Worm (Caenorhabditis elegans): ENCODE results near the gene tag-273.

Gene tag-273

ce11 chrIV:14523568-14523967, 18.6 kb upstream of the tag-273 start, which contains the start of gene srh-63:
srh-63 (plus strand) TSS chrIV:14523868.
- TF ChIP-seq ref-1 (GFP tag; conservative IDR thresholded peaks at IDR 0.05) = no peak
- TF ChIP-seq T22C8.4 (GFP tag; IDR thresholded peaks at IDR 0.05) = no peak
- TF ChIP-seq flt-1 (GFP tag; IDR thresholded peaks at IDR 0.05) = no peak
- no peak for TF ChIP-seq ztf-23 (GFP tag; IDR thresholded peaks at IDR 0.05)
- TF ChIP-seq cog-1 (tag; optimal IDR thresholded peaks at IDR 0.05) = no peak

ce11 chrIV:14519423-14519822, 14.5 kb upstream of the tag-273 start, which contains the start of the genes Y57G11A.2 and T27E7.1:
Y57G11A.2 (minus strand) TSS chrIV:14519523.
T27E7.1 (plus strand) TSS chrIV:14519759.
- TF ChIP-seq flt-1 (GFP tag; IDR thresholded peaks at IDR 0.05) = no peak
- TF ChIP-seq ref-1 (GFP tag; conservative IDR thresholded peaks at IDR 0.05) = no peak
- TF ChIP-seq tab-1 (GFP tag; IDR thresholded peaks at IDR 0.05) = no peak
- no peak for TF ChIP-seq cog-1 (tag; optimal IDR thresholded peaks at IDR 0.05)
- TF ChIP-seq ztf-23 (GFP tag; IDR thresholded peaks at IDR 0.05) = no peak
- TF ChIP-seq klf-2 (GFP tag; conservative IDR thresholded peaks at IDR 0.05) = no peak
- TF ChIP-seq med-1 (GFP tag; optimal IDR thresholded peaks at IDR 0.05; ENCODE audit: insufficient read depth) = no peak
- no peak for TF ChIP-seq T22C8.4 (GFP tag; IDR thresholded peaks at IDR 0.05)
- no peak for TF ChIP-seq ztf-29 (GFP tag; IDR thresholded peaks at IDR 0.05)

ce11 chrIV:14515162-14515561, 10.2 kb upstream of the tag-273 start:
- no peak for TF ChIP-seq ref-1 (GFP tag; conservative IDR thresholded peaks at IDR 0.05)
- TF ChIP-seq klf-2 (GFP tag; conservative IDR thresholded peaks at IDR 0.05) = no peak
- no peak for TF ChIP-seq med-1 (GFP tag; optimal IDR thresholded peaks at IDR 0.05; ENCODE audit: insufficient read depth)
- TF ChIP-seq flt-1 (GFP tag; IDR thresholded peaks at IDR 0.05) = no peak
- TF ChIP-seq T22C8.4 (GFP tag; IDR thresholded peaks at IDR 0.05) = no peak
- no peak for TF ChIP-seq ztf-23 (GFP tag; IDR thresholded peaks at IDR 0.05)
- no peak for TF ChIP-seq cog-1 (tag; optimal IDR thresholded peaks at IDR 0.05)
- no peak for TF ChIP-seq ztf-29 (GFP tag; IDR thresholded peaks at IDR 0.05)
- no peak for TF ChIP-seq tab-1 (GFP tag; IDR thresholded peaks at IDR 0.05)

- TF ChIP-seq ztf-29 (GFP tag; IDR thresholded peaks at IDR 0.05) (no peak), flt-1 (GFP tag; IDR thresholded peaks at IDR 0.05) (no peak), ref-1 (GFP tag; conservative IDR thresholded peaks at IDR 0.05) (no peak)
Measured at ce11 chrIV:14512405-14512804, 7.4 kb upstream of the tag-273 start, which contains the start of gene Y57G11A.5. Y57G11A.5 (minus strand) TSS chrIV:14512505.

- no peak for TF ChIP-seq T22C8.4 (GFP tag; IDR thresholded peaks at IDR 0.05)
- TF ChIP-seq ztf-29 (GFP tag; IDR thresholded peaks at IDR 0.05) = no peak
- TF ChIP-seq ztf-23 (GFP tag; IDR thresholded peaks at IDR 0.05) = no peak
- no peak for TF ChIP-seq tab-1 (GFP tag; IDR thresholded peaks at IDR 0.05)
- TF ChIP-seq ref-1 (GFP tag; conservative IDR thresholded peaks at IDR 0.05) = no peak
Measured at ce11 chrIV:14506995-14507394, 2.0 kb upstream of the tag-273 start.

- TF ChIP-seq T22C8.4 (GFP tag; IDR thresholded peaks at IDR 0.05) (no peak), ztf-29 (GFP tag; IDR thresholded peaks at IDR 0.05) (no peak), cog-1 (tag; optimal IDR thresholded peaks at IDR 0.05) (no peak), flt-1 (GFP tag; IDR thresholded peaks at IDR 0.05) (no peak), ztf-23 (GFP tag; IDR thresholded peaks at IDR 0.05) (no peak), klf-2 (GFP tag; conservative IDR thresholded peaks at IDR 0.05) (no peak), med-1 (GFP tag; optimal IDR thresholded peaks at IDR 0.05; ENCODE audit: insufficient read depth) (no peak), tab-1 (GFP tag; IDR thresholded peaks at IDR 0.05) (no peak), ref-1 (GFP tag; conservative IDR thresholded peaks at IDR 0.05) (no peak)
Measured at ce11 chrIV:14506042-14506441, 1.1 kb upstream of the tag-273 start.

- TF ChIP-seq med-1 (GFP tag; optimal IDR thresholded peaks at IDR 0.05; ENCODE audit: insufficient read depth) (no peak), flt-1 (GFP tag; IDR thresholded peaks at IDR 0.05) (no peak), cog-1 (tag; optimal IDR thresholded peaks at IDR 0.05) (peak; percentile 48), klf-2 (GFP tag; conservative IDR thresholded peaks at IDR 0.05) (no peak), ztf-23 (GFP tag; IDR thresholded peaks at IDR 0.05) (peak; percentile 64; the same call in 1 of the 2 replicates), tab-1 (GFP tag; IDR thresholded peaks at IDR 0.05) (no peak), T22C8.4 (GFP tag; IDR thresholded peaks at IDR 0.05) (no peak), ztf-29 (GFP tag; IDR thresholded peaks at IDR 0.05) (no peak), ref-1 (GFP tag; conservative IDR thresholded peaks at IDR 0.05) (no peak)
Measured at ce11 chrIV:14496494-14496893, 8.5 kb downstream of the tag-273 start.

- TF ChIP-seq T22C8.4 (GFP tag; IDR thresholded peaks at IDR 0.05) (no peak), cog-1 (tag; optimal IDR thresholded peaks at IDR 0.05) (no peak), ref-1 (GFP tag; conservative IDR thresholded peaks at IDR 0.05) (no peak), flt-1 (GFP tag; IDR thresholded peaks at IDR 0.05) (no peak), ztf-29 (GFP tag; IDR thresholded peaks at IDR 0.05) (no peak)
Measured at ce11 chrIV:14495474-14495873, 9.5 kb downstream of the tag-273 start.

- no peak for TF ChIP-seq ref-1 (GFP tag; conservative IDR thresholded peaks at IDR 0.05)
- no peak for TF ChIP-seq tab-1 (GFP tag; IDR thresholded peaks at IDR 0.05)
- no peak for TF ChIP-seq flt-1 (GFP tag; IDR thresholded peaks at IDR 0.05)
- TF ChIP-seq ztf-29 (GFP tag; IDR thresholded peaks at IDR 0.05) = no peak
Measured at ce11 chrIV:14491135-14491534, 13.8 kb downstream of the tag-273 start.

ce11 chrIV:14483427-14483826, 21.5 kb downstream of the tag-273 start:
- TF ChIP-seq flt-1 (GFP tag; IDR thresholded peaks at IDR 0.05) (no peak), klf-2 (GFP tag; conservative IDR thresholded peaks at IDR 0.05) (no peak), ref-1 (GFP tag; conservative IDR thresholded peaks at IDR 0.05) (no peak), ztf-29 (GFP tag; IDR thresholded peaks at IDR 0.05) (no peak), med-1 (GFP tag; optimal IDR thresholded peaks at IDR 0.05; ENCODE audit: insufficient read depth) (no peak), cog-1 (tag; optimal IDR thresholded peaks at IDR 0.05) (no peak), T22C8.4 (GFP tag; IDR thresholded peaks at IDR 0.05) (no peak), tab-1 (GFP tag; IDR thresholded peaks at IDR 0.05) (no peak), ztf-23 (GFP tag; IDR thresholded peaks at IDR 0.05) (no peak)

ce11 chrIV:14481984-14482383, 23.0 kb downstream of the tag-273 start, which contains the start of gene Y57G11A.4:
Y57G11A.4 (plus strand) TSS chrIV:14482284.
- TF ChIP-seq ref-1 (GFP tag; conservative IDR thresholded peaks at IDR 0.05) = no peak
- no peak for TF ChIP-seq med-1 (GFP tag; optimal IDR thresholded peaks at IDR 0.05; ENCODE audit: insufficient read depth)
- no peak for TF ChIP-seq flt-1 (GFP tag; IDR thresholded peaks at IDR 0.05)
- TF ChIP-seq ztf-29 (GFP tag; IDR thresholded peaks at IDR 0.05) = no peak
- TF ChIP-seq T22C8.4 (GFP tag; IDR thresholded peaks at IDR 0.05) = no peak
- no peak for TF ChIP-seq ztf-23 (GFP tag; IDR thresholded peaks at IDR 0.05)
- TF ChIP-seq tab-1 (GFP tag; IDR thresholded peaks at IDR 0.05) = no peak
- no peak for TF ChIP-seq klf-2 (GFP tag; conservative IDR thresholded peaks at IDR 0.05)
- TF ChIP-seq cog-1 (tag; optimal IDR thresholded peaks at IDR 0.05) = no peak
